Fruit fly (Drosophila melanogaster) whole organism, embryonic: ENCODE measurements around the gene Usp30.

Experiments
- Abd-B ChIP-seq: fragments of 200-800 bp; sonication (Bioruptor generic); optimal IDR thresholded peaks from 2 replicates; lab custom pipeline; 2018; ENCODE audit warnings: missing biosample characterization, mild to moderate bottlenecking, missing genetic modification characterization, moderate library complexity
- Aef1 ChIP-seq: fragments of 200-800 bp; sonication (Bioruptor generic); IDR thresholded peaks from 3 replicates; pipeline ENCODE4 v1.3.6; 2022; ENCODE audit warnings: missing biosample characterization, missing genetic modification characterization
- BtbVII ChIP-seq: fragments of 200-800 bp; sonication (Bioruptor generic); optimal IDR thresholded peaks from 3 replicates; lab custom pipeline; 2017; ENCODE audit warnings: missing biosample characterization, mild to moderate bottlenecking, missing genetic modification characterization
- CG11560 ChIP-seq: fragments of 200-800 bp; sonication (Bioruptor generic); IDR thresholded peaks from 3 replicates; pipeline ENCODE4 v1.3.6; 2022; ENCODE audit warnings: missing biosample characterization, missing genetic modification characterization
- CG13775 ChIP-seq: fragments of 200-800 bp; sonication (Bioruptor generic); optimal IDR thresholded peaks from 3 replicates; lab custom pipeline; 2017; ENCODE audit warnings: missing biosample characterization, mild to moderate bottlenecking, missing genetic modification characterization
- CG14710 ChIP-seq: fragments of 200-800 bp; sonication (Bioruptor generic); optimal IDR thresholded peaks from 3 replicates; lab custom pipeline; 2019; ENCODE audit warnings: missing biosample characterization, mild to moderate bottlenecking, missing genetic modification characterization, moderate library complexity
- CG15073 ChIP-seq: fragments of 200-800 bp; sonication (Bioruptor generic); optimal IDR thresholded peaks from 2 replicates; lab custom pipeline; 2016; ENCODE audit warnings: missing biosample characterization, missing genetic modification characterization
- CG17361 ChIP-seq: fragments of 200-800 bp; sonication (Bioruptor generic); IDR thresholded peaks from 3 replicates; pipeline ENCODE4 v1.3.6; 2022; ENCODE audit warnings: missing biosample characterization, missing genetic modification characterization
- CG17802 ChIP-seq: fragments of 200-800 bp; sonication (Bioruptor generic); optimal IDR thresholded peaks from 2 replicates; lab custom pipeline; 2018; ENCODE audit warnings: missing biosample characterization, mild to moderate bottlenecking, missing genetic modification characterization, moderate library complexity
- CG31441 ChIP-seq: fragments of 200-800 bp; sonication (Bioruptor generic); IDR thresholded peaks from 2 replicates; pipeline ENCODE4 v1.3.6; 2022; ENCODE audit warnings: missing biosample characterization, missing genetic modification characterization
- CG3847 ChIP-seq: fragments of 200-800 bp; sonication (Bioruptor generic); IDR thresholded peaks from 2 replicates; pipeline ENCODE4 v1.3.6; 2022; ENCODE audit warnings: missing biosample characterization, missing genetic modification characterization
- CG42726 ChIP-seq: fragments of 200-800 bp; sonication (Bioruptor generic); IDR thresholded peaks from 2 replicates; pipeline ENCODE4 v1.3.6; 2022; ENCODE audit warnings: missing biosample characterization, missing genetic modification characterization; ENCODE audit not compliant: partially characterized antibody
- CG6765 ChIP-seq: fragments of 200-800 bp; sonication (Bioruptor generic); optimal IDR thresholded peaks from 3 replicates; lab custom pipeline; 2017; ENCODE audit warnings: missing biosample characterization, mild to moderate bottlenecking, missing genetic modification characterization
- CG6854 ChIP-seq: fragments of 200-800 bp; sonication (Bioruptor generic); optimal IDR thresholded peaks from 3 replicates; lab custom pipeline; 2017; ENCODE audit warnings: missing biosample characterization, mild to moderate bottlenecking, missing genetic modification characterization
- CG8388 ChIP-seq: fragments of 200-800 bp; sonication (Bioruptor generic); optimal IDR thresholded peaks from 2 replicates; lab custom pipeline; 2019; ENCODE audit warnings: missing biosample characterization, mild to moderate bottlenecking, missing genetic modification characterization, moderate library complexity
- Dref ChIP-seq: fragments of 200-800 bp; sonication (Bioruptor generic); IDR thresholded peaks from 2 replicates; pipeline ENCODE4 v1.3.6; 2022; ENCODE audit warnings: missing biosample characterization, missing genetic modification characterization
- Ets65A ChIP-seq: fragments of 200-800 bp; sonication (Bioruptor generic); peaks from one replicate; lab custom pipeline; 2016; ENCODE audit warnings: missing biosample characterization, missing genetic modification characterization
- Fer3 ChIP-seq: fragments of 200-800 bp; sonication (Bioruptor generic); optimal IDR thresholded peaks from 2 replicates; lab custom pipeline; 2018; ENCODE audit warnings: missing biosample characterization, mild to moderate bottlenecking, missing genetic modification characterization, moderate library complexity
- H15 ChIP-seq: fragments of 200-800 bp; sonication (Bioruptor generic); IDR thresholded peaks from 3 replicates; pipeline ENCODE4 v1.3.6; 2022; ENCODE audit warnings: missing biosample characterization, missing genetic modification characterization
- MBD-R2 ChIP-seq: fragments of 200-800 bp; sonication (Bioruptor generic); IDR thresholded peaks from 2 replicates; pipeline ENCODE4 v1.3.6; 2022; ENCODE audit warnings: missing biosample characterization, missing genetic modification characterization
- Med ChIP-seq: fragments of 200-800 bp; sonication (Bioruptor generic); peaks from one replicate; lab custom pipeline; 2016; ENCODE audit warnings: missing biosample characterization, missing genetic modification characterization, mild to moderate bottlenecking, inconsistent platforms, moderate library complexity
- NfI ChIP-seq: fragments of 200-800 bp; sonication (Bioruptor generic); optimal IDR thresholded peaks from 3 replicates; lab custom pipeline; 2018; ENCODE audit warnings: missing biosample characterization, mild to moderate bottlenecking, missing genetic modification characterization, moderate library complexity
- Pdp1 ChIP-seq, 2 experiments: fragments of 200-800 bp; sonication (Bioruptor generic); optimal IDR thresholded peaks; 3 replicates each; lab custom pipeline; 2016; ENCODE audit warnings: missing biosample characterization in 2 of 2, missing genetic modification characterization in 2 of 2, mild to moderate bottlenecking in 1 of 2, moderate library complexity in 1 of 2
- Xbp1 ChIP-seq: fragments of 200-800 bp; sonication (Bioruptor generic); optimal IDR thresholded peaks from 3 replicates; lab custom pipeline; 2016; ENCODE audit warnings: missing biosample characterization, mild to moderate bottlenecking, missing genetic modification characterization
- bab2 ChIP-seq: fragments of 200-800 bp; sonication (Bioruptor generic); optimal IDR thresholded peaks from 2 replicates; lab custom pipeline; 2016; ENCODE audit warnings: missing biosample characterization, missing genetic modification characterization
- caup ChIP-seq: fragments of 200-800 bp; sonication (Bioruptor generic); optimal IDR thresholded peaks from 3 replicates; lab custom pipeline; 2017; ENCODE audit warnings: missing biosample characterization, mild to moderate bottlenecking, missing genetic modification characterization, moderate library complexity; ENCODE audit not compliant: severe bottlenecking
- dati ChIP-seq: fragments of 200-800 bp; sonication (Bioruptor generic); IDR thresholded peaks from 2 replicates; pipeline ENCODE4 v1.3.6; 2022; ENCODE audit warnings: missing biosample characterization, missing genetic modification characterization
- dmrt11E ChIP-seq: fragments of 200-800 bp; sonication (Bioruptor generic); optimal IDR thresholded peaks from 3 replicates; lab custom pipeline; 2018; ENCODE audit warnings: missing biosample characterization, mild to moderate bottlenecking, missing genetic modification characterization, moderate library complexity
- dpn ChIP-seq, 2 experiments: fragments of 200-800 bp; sonication (Bioruptor generic); optimal IDR thresholded peaks; 3 replicates each; lab custom pipeline; 2016; ENCODE audit warnings: missing biosample characterization in 2 of 2, missing genetic modification characterization in 2 of 2
- esg ChIP-seq: fragments of 200-800 bp; sonication (Bioruptor generic); conservative IDR thresholded peaks from 2 replicates; pipeline ENCODE4 v1.3.6; 2022; ENCODE audit warnings: missing biosample characterization, missing genetic modification characterization
- exex ChIP-seq: fragments of 200-800 bp; sonication (Bioruptor generic); optimal IDR thresholded peaks from 4 replicates; lab custom pipeline; 2018; ENCODE audit warnings: missing biosample characterization, mild to moderate bottlenecking, missing genetic modification characterization, moderate library complexity
- ftz-f1 ChIP-seq: fragments of 200-800 bp; sonication (Bioruptor generic); optimal IDR thresholded peaks from 2 replicates; lab custom pipeline; 2016; ENCODE audit warnings: missing biosample characterization, missing genetic modification characterization
- her ChIP-seq: fragments of 200-800 bp; sonication (Bioruptor generic); optimal IDR thresholded peaks from 2 replicates; lab custom pipeline; 2016; ENCODE audit warnings: missing biosample characterization, missing genetic modification characterization
- hkb ChIP-seq, 2 experiments: fragments of 200-800 bp in 1 of 2; fragments of >200 bp in 1 of 2; sonication (Bioruptor generic) in 1 of 2; IDR thresholded peaks in 1 of 2; optimal IDR thresholded peaks in 1 of 2; 2 replicates each; pipeline versions ENCODE4 v1.3.6 to Lab custom; 2017 to 2022; ENCODE audit warnings: missing biosample characterization in 1 of 2, missing genetic modification characterization in 1 of 2
- nerfin-1 ChIP-seq: fragments of 200-800 bp; sonication (Bioruptor generic); optimal IDR thresholded peaks from 3 replicates; lab custom pipeline; 2019; ENCODE audit warnings: missing biosample characterization, mild to moderate bottlenecking, missing genetic modification characterization, moderate library complexity
- nom ChIP-seq: fragments of 200-800 bp; sonication (Bioruptor generic); optimal IDR thresholded peaks from 2 replicates; lab custom pipeline; 2017; ENCODE audit warnings: missing biosample characterization, missing genetic modification characterization, mild to moderate bottlenecking, moderate library complexity, missing genetic modification reagents
- oc ChIP-seq: fragments of 200-800 bp; sonication (Bioruptor generic); optimal IDR thresholded peaks from 2 replicates; lab custom pipeline; 2018; ENCODE audit warnings: missing biosample characterization, mild to moderate bottlenecking, missing genetic modification characterization, moderate library complexity
- otp ChIP-seq: fragments of 200-800 bp; sonication (Bioruptor generic); IDR thresholded peaks from 3 replicates; pipeline ENCODE4, ENCODE4 v1.3.6; 2022; ENCODE audit warnings: missing biosample characterization, missing genetic modification characterization
- prd ChIP-seq, 3 experiments: fragments of >200 bp in 2 of 3; fragments of 200-800 bp in 1 of 3; sonication (Bioruptor generic) in 1 of 3; optimal IDR thresholded peaks in 2 of 3; IDR thresholded peaks in 1 of 3; 2 replicates in 2 of 3; 3 replicates in 1 of 3; pipeline versions ENCODE4 v1.3.6 to Lab custom; 2017 to 2022; ENCODE audit warnings: missing biosample characterization in 1 of 3, missing genetic modification characterization in 1 of 3
- salm ChIP-seq: fragments of 200-800 bp; sonication (Bioruptor generic); optimal IDR thresholded peaks from 2 replicates; lab custom pipeline; 2018; ENCODE audit warnings: missing biosample characterization, mild to moderate bottlenecking, missing genetic modification characterization
- sc ChIP-seq, 3 experiments: fragments of >200 bp in 2 of 3; fragments of 200-800 bp in 1 of 3; sonication (Bioruptor generic) in 1 of 3; optimal IDR thresholded peaks; 2 replicates in 2 of 3; 3 replicates in 1 of 3; lab custom pipeline; 2017; ENCODE audit warnings: mild to moderate bottlenecking in 1 of 3, missing biosample characterization in 1 of 3, missing genetic modification characterization in 1 of 3, missing genetic modification reagents in 1 of 3
- sens ChIP-seq: fragments of 200-800 bp; sonication (Bioruptor generic); peaks from one replicate; lab custom pipeline; 2016; ENCODE audit warnings: missing biosample characterization, missing genetic modification characterization
- slp2 ChIP-seq: fragments of 200-800 bp; sonication (Bioruptor generic); optimal IDR thresholded peaks from 2 replicates; lab custom pipeline; 2016; ENCODE audit warnings: missing biosample characterization, missing genetic modification characterization
- tap ChIP-seq: fragments of 200-800 bp; optimal IDR thresholded peaks from 3 replicates; lab custom pipeline; 2019; ENCODE audit warnings: missing biosample characterization, mild to moderate bottlenecking, missing genetic modification characterization, moderate library complexity
- ttk ChIP-seq: fragments of 200-800 bp; sonication (Bioruptor generic); IDR thresholded peaks from 2 replicates; pipeline ENCODE4 v2.1.2; 2022; ENCODE audit warnings: missing biosample characterization, missing genetic modification characterization
- tup ChIP-seq: fragments of 200-800 bp; sonication (Bioruptor generic); optimal IDR thresholded peaks from 2 replicates; lab custom pipeline; 2016; ENCODE audit warnings: missing biosample characterization, mild to moderate bottlenecking, missing genetic modification characterization, moderate library complexity
- tx ChIP-seq: fragments of 200-800 bp; sonication (Bioruptor generic); optimal IDR thresholded peaks from 2 replicates; lab custom pipeline; 2016; ENCODE audit warnings: missing biosample characterization, missing genetic modification characterization
- zen2 ChIP-seq: fragments of 200-800 bp; sonication (Bioruptor generic); IDR thresholded peaks from 3 replicates; pipeline ENCODE4 v1.3.6; 2022; ENCODE audit warnings: missing biosample characterization, missing genetic modification characterization; ENCODE audit not compliant: partially characterized antibody
- zfh2 ChIP-seq: fragments of 200-800 bp; sonication (Bioruptor generic); optimal IDR thresholded peaks from 2 replicates; lab custom pipeline; 2016; ENCODE audit warnings: missing biosample characterization, missing genetic modification characterization

Gene Usp30

dm6 chrX:5879543-5879943, at the start of gene Usp30, which contains the start of gene CG16721 (continued):
- TF ChIP-seq tup (GFP tag; lab: Kevin White, UChicago), result no peak
- TF ChIP-seq Aef1 (GFP tag; lab: Robert Waterston, UW), result no peak
- peak; percentile 50 for TF ChIP-seq bab2 (GFP tag; lab: Kevin White, UChicago)
- peak; percentile 10 for TF ChIP-seq dmrt11E
- no peak for TF ChIP-seq ftz-f1 (GFP tag; lab: Kevin White, UChicago)
- TF ChIP-seq Dref (GFP tag; lab: Robert Waterston, UW), result peak; percentile 64
- TF ChIP-seq CG6854, result no peak
- no peak for TF ChIP-seq CG13775 (GFP tag; lab: Kevin White, UChicago)
- no peak for TF ChIP-seq otp (GFP tag; lab: Robert Waterston, UW)
- TF ChIP-seq NfI (GFP tag; lab: Kevin White, UChicago), result peak; percentile 56
- no peak for TF ChIP-seq oc
- TF ChIP-seq sens (GFP tag; lab: Kevin White, UChicago), result peak; percentile 88
- TF ChIP-seq Med (GFP tag; lab: Kevin White, UChicago), result peak; percentile 93
- peak; percentile 2 to 87 for TF ChIP-seq Pdp1 (GFP tag; optimal IDR thresholded peaks at IDR 0.05; lab: Kevin White, UChicago)
- no peak for TF ChIP-seq CG11560 (tag; lab: Robert Waterston, UW)
- no peak; the same call in 1 of the 2 replicates for TF ChIP-seq CG31441 (GFP tag; lab: Robert Waterston, UW)
- peak; percentile 40 for TF ChIP-seq Xbp1
- peak; percentile 56 for TF ChIP-seq her (GFP tag; lab: Kevin White, UChicago)
- TF ChIP-seq dati (GFP tag; lab: Robert Waterston, UW), result no peak
- TF ChIP-seq sc (optimal IDR thresholded peaks at IDR 0.05; lab: Kevin White, UChicago), result no peak
- no peak for TF ChIP-seq sc (GFP tag; optimal IDR thresholded peaks at IDR 0.05; lab: Kevin White, UChicago)
- TF ChIP-seq Fer3 (tag; lab: Kevin White, UChicago), result peak; percentile 28
- no peak for TF ChIP-seq CG17802 (tag; lab: Kevin White, UChicago)
- TF ChIP-seq CG17361, result peak; percentile 52; the same call in 2 of the 3 replicates
- peak; percentile 14 for TF ChIP-seq slp2 (GFP tag; lab: Kevin White, UChicago)
- no peak for TF ChIP-seq H15 (GFP tag; lab: Robert Waterston, UW)
- TF ChIP-seq dpn (GFP tag; optimal IDR thresholded peaks at IDR 0.05; lab: Kevin White, UChicago), result peak; percentile 59 to 66
- TF ChIP-seq salm, result no peak
- peak; percentile 8 for TF ChIP-seq CG6765 (GFP tag; lab: Kevin White, UChicago)
- peak; percentile 15 for TF ChIP-seq nom (GFP tag; lab: Kevin White, UChicago)
- peak; percentile 96 for TF ChIP-seq Ets65A (GFP tag; lab: Kevin White, UChicago)
- no peak for TF ChIP-seq exex (tag; lab: Kevin White, UChicago)
- TF ChIP-seq prd (optimal IDR thresholded peaks at IDR 0.05; lab: Kevin White, UChicago), result no peak
- 0 out of 3 replicates have a peak, but pooled peaks have one; percentile 5 for TF ChIP-seq prd (GFP tag; IDR thresholded peaks at IDR 0.05; lab: Robert Waterston, UW)
- TF ChIP-seq CG42726 (GFP tag; lab: Robert Waterston, UW), result peak; percentile 47; the same call in 1 of the 2 replicates
- peak; percentile 73 for TF ChIP-seq MBD-R2 (GFP tag; lab: Robert Waterston, UW)
- TF ChIP-seq hkb (optimal IDR thresholded peaks at IDR 0.05; lab: Kevin White, UChicago), result no peak
- 0 out of 2 replicates have a peak, but pooled peaks have one; percentile 15 for TF ChIP-seq hkb (GFP tag; IDR thresholded peaks at IDR 0.05; lab: Robert Waterston, UW)
- TF ChIP-seq tap (tag; lab: Kevin White, UChicago), result no peak
- no peak for TF ChIP-seq ttk (GFP tag; lab: Robert Waterston, UW)
- peak; percentile 47; the same call in 1 of the 3 replicates for TF ChIP-seq zen2 (GFP tag; lab: Robert Waterston, UW)
- TF ChIP-seq caup, result peak; percentile 62
- no peak for TF ChIP-seq CG8388 (GFP tag; lab: Kevin White, UChicago)
- peak; percentile 54 for TF ChIP-seq CG3847 (GFP tag; lab: Robert Waterston, UW)
- no peak for TF ChIP-seq BtbVII (GFP tag; lab: Kevin White, UChicago)
- TF ChIP-seq Abd-B (GFP tag; lab: Kevin White, UChicago), result peak; percentile 9
- TF ChIP-seq CG15073 (GFP tag; lab: Kevin White, UChicago), result no peak
- TF ChIP-seq zfh2 (GFP tag; lab: Kevin White, UChicago), result peak; percentile 76
- peak; percentile 60 for TF ChIP-seq CG14710 (tag; lab: Kevin White, UChicago)
- TF ChIP-seq esg (GFP tag; lab: Robert Waterston, UW), result no peak
- peak; percentile 1 for TF ChIP-seq nerfin-1
- TF ChIP-seq tx (GFP tag; lab: Kevin White, UChicago), result peak; percentile 37
